Worm (Caenorhabditis elegans): ENCODE measurements around the gene T05C12.9.

The T05C12.9 gene

ce11 chrII:8193126-8193525 lies at the start of gene T05C12.9:
Gene T05C12.9 (minus strand): TSS chrII:8193226.
- no peak for TF ChIP-seq lin-39 (tag; optimal IDR thresholded peaks at IDR 0.05)
- no peak for TF ChIP-seq ZK337.2 (GFP tag; IDR thresholded peaks at IDR 0.05)
- no peak for TF ChIP-seq fkh-10 (GFP tag; optimal IDR thresholded peaks at IDR 0.05)
- TF ChIP-seq mep-1 (tag; optimal IDR thresholded peaks at IDR 0.05): no peak
- TF ChIP-seq Y5F2A.4 (GFP tag; optimal IDR thresholded peaks at IDR 0.05): no peak
- no peak for TF ChIP-seq lin-13 (GFP tag; optimal IDR thresholded peaks at IDR 0.05)
- TF ChIP-seq hif-1 (tag; optimal IDR thresholded peaks at IDR 0.05): no peak
- no peak for TF ChIP-seq nhr-42 (GFP tag; IDR thresholded peaks at IDR 0.05)
- TF ChIP-seq mdt-29 (GFP tag; IDR thresholded peaks at IDR 0.05): no peak

DNA sequence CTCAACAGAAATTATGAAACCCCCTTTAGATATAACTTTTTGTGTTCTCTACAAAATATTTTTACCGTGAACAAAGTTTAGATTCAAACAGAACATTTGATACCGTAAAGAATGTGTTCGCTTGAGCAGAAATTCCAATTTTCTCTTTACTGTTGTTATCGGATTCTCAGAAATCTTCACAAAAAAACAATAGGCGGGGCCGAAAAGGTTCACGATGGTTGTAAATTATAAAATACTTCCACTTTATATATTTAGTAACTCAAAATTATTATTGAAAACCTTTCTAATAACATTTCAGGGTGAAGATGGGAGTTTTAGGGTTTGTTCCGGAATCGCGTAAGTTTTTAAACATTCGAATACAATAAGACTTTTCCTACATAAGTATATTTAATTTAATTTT lies 45.1 kb upstream of the T05C12.9 start, which contains the start of gene nlp-5:
Gene nlp-5, plus strand, starts transcription at position 301 of the 400 bp plus-strand sequence.
- TF ChIP-seq egl-27 (tag; optimal IDR thresholded peaks at IDR 0.05) (no peak), unc-62 (GFP tag; optimal IDR thresholded peaks at IDR 0.05 in 1 of 2) (peak in 1 of 2 experiments; percentile 61), unc-62 (tag; optimal IDR thresholded peaks at IDR 0.05) (no peak)

- TF ChIP-seq F49E8.2 (tag; optimal IDR thresholded peaks at IDR 0.05; ENCODE audit: borderline replicate concordance): no peak
- TF ChIP-seq mxl-3 (GFP tag; optimal IDR thresholded peaks at IDR 0.05): no peak
- no peak for TF ChIP-seq rbr-2 (tag; optimal IDR thresholded peaks at IDR 0.05)
- TF ChIP-seq ama-1 (optimal IDR thresholded peaks at IDR 0.05): no peak
- TF ChIP-seq snpc-4 (tag; optimal IDR thresholded peaks at IDR 0.05): no peak
- no peak for TF ChIP-seq unc-62 (GFP tag; optimal IDR thresholded peaks at IDR 0.05 in 1 of 2)
- TF ChIP-seq unc-62 (tag; optimal IDR thresholded peaks at IDR 0.05): no peak
- no peak for TF ChIP-seq R02D3.7 (tag; optimal IDR thresholded peaks at IDR 0.05)
- no peak for TF ChIP-seq Y48G9A.11 (GFP tag; IDR thresholded peaks at IDR 0.05)
- TF ChIP-seq lin-38 (GFP tag; IDR thresholded peaks at IDR 0.05): no peak
- TF ChIP-seq nhr-76 (tag; optimal IDR thresholded peaks at IDR 0.05): no peak
- no peak for TF ChIP-seq zip-2 (tag; optimal IDR thresholded peaks at IDR 0.05)
Measured at ce11 chrII:8232489-8232888, 39.5 kb upstream of the T05C12.9 start, which contains the start of gene M110.7. Gene M110.7 (plus strand): TSS chrII:8232789.

DNA sequence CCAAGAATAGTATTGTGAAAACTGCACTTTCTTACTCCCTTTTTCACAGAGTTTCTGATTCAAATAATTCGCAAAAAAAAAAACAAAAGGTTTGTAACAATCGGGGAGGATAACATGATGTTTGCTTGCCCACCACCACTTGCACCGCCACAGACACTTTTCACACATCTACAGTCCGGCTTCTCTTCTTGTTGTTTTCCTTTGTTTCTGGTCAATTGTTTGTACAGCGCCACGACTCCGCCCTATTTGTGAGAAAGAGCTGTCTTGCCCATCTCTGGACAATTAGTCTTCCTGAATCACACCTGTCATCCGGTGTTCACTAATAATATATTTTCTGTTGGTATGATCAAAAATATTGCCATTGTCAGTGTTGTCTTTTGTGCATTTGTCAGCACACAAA lies 38.0 kb upstream of the T05C12.9 start, which contains the start of gene M110.9:
Gene M110.9, plus strand, starts transcription at position 301 of the 400 bp plus-strand sequence.
- TF ChIP-seq nhr-102 (tag; optimal IDR thresholded peaks at IDR 0.05) (no peak), fkh-10 (GFP tag; optimal IDR thresholded peaks at IDR 0.05) (no peak), F37D6.2 (tag; optimal IDR thresholded peaks at IDR 0.05) (no peak), zip-11 (GFP tag; IDR thresholded peaks at IDR 0.05) (no peak)

ce11 chrII:8226475-8226874 lies 33.4 kb upstream of the T05C12.9 start:
- no peak for TF ChIP-seq dmd-8 (GFP tag; IDR thresholded peaks at IDR 0.05)
- TF ChIP-seq pha-4 (GFP tag; IDR thresholded peaks at IDR 0.05): peak; percentile 29; the same call in 1 of the 2 replicates
- peak; percentile 37 for TF ChIP-seq pha-4 (tag; optimal IDR thresholded peaks at IDR 0.05)
- TF ChIP-seq hlh-11 (tag; optimal IDR thresholded peaks at IDR 0.05): peak; percentile 51
- peak in 1 of 2 experiments; percentile 23 for TF ChIP-seq lsy-2 (tag; optimal IDR thresholded peaks at IDR 0.05)
- TF ChIP-seq hlh-30 (tag; optimal IDR thresholded peaks at IDR 0.05; ENCODE audit: insufficient read depth): peak; percentile 50
- TF ChIP-seq nhr-42 (GFP tag; IDR thresholded peaks at IDR 0.05): no peak
- TF ChIP-seq daf-16 (GFP tag; optimal IDR thresholded peaks at IDR 0.05): no peak
- peak; percentile 76 for TF ChIP-seq daf-16 (tag; optimal IDR thresholded peaks at IDR 0.05)
- 0 out of 2 replicates have a peak, but pooled peaks have one; percentile 13 for TF ChIP-seq lin-1 (GFP tag; IDR thresholded peaks at IDR 0.05)
- TF ChIP-seq dve-1 (tag; optimal IDR thresholded peaks at IDR 0.05; ENCODE audit: insufficient read depth): peak; percentile 81
- peak; percentile 48 for TF ChIP-seq pqm-1 (tag; optimal IDR thresholded peaks at IDR 0.05)
- TF ChIP-seq arid-1 (GFP tag; conservative IDR thresholded peaks at IDR 0.05): no peak
- no peak for TF ChIP-seq F10B5.3 (tag; optimal IDR thresholded peaks at IDR 0.05)
- TF ChIP-seq nhr-10 (tag; optimal IDR thresholded peaks at IDR 0.05): no peak
- TF ChIP-seq mep-1 (tag; optimal IDR thresholded peaks at IDR 0.05): peak; percentile 23
- TF ChIP-seq dmd-6 (GFP tag; IDR thresholded peaks at IDR 0.05): peak; percentile 64
- peak; percentile 52 for TF ChIP-seq nhr-28 (tag; optimal IDR thresholded peaks at IDR 0.05)
